Worm (Caenorhabditis elegans): ENCODE results near the gene lin-25.

The lin-25 gene

ce11 chrV:12659426-12659825, 9.7 kb downstream of the lin-25 start, which contains the start of gene ccch-3 (continued):
- TF ChIP-seq madf-10 (tag; optimal IDR thresholded peaks at IDR 0.05) (peak; percentile 27), F49E8.2 (tag; optimal IDR thresholded peaks at IDR 0.05; ENCODE audit: insufficient read depth) (peak; percentile 20), ztf-22 (GFP tag; optimal IDR thresholded peaks at IDR 0.05) (no peak), lir-1 (GFP tag; conservative IDR thresholded peaks at IDR 0.05) (0 out of 2 replicates have a peak, but pooled peaks have one; percentile 46), ets-4 (GFP tag; optimal IDR thresholded peaks at IDR 0.05) (no peak), mes-4 (tag; optimal IDR thresholded peaks at IDR 0.05) (no peak), gei-17 (GFP tag; optimal IDR thresholded peaks at IDR 0.05) (no peak), F52B5.7 (tag; optimal IDR thresholded peaks at IDR 0.05) (no peak), sptf-2 (GFP tag; optimal IDR thresholded peaks at IDR 0.05) (peak; percentile 26), hmg-1.2 (GFP tag; IDR thresholded peaks at IDR 0.05) (peak; percentile 67), pbrm-1 (GFP tag; IDR thresholded peaks at IDR 0.05) (peak; percentile 67; the same call in 1 of the 2 replicates), lin-35 (GFP tag; optimal IDR thresholded peaks at IDR 0.05) (peak in 1 of 3 experiments; percentile 19), him-1 (tag; optimal IDR thresholded peaks at IDR 0.05) (peak; percentile 31), F57C9.4 (tag; optimal IDR thresholded peaks at IDR 0.05) (no peak), ztf-3 (GFP tag; optimal IDR thresholded peaks at IDR 0.05) (no peak), Y56A3A.18 (GFP tag; IDR thresholded peaks at IDR 0.05) (no peak), bed-1 (GFP tag; IDR thresholded peaks at IDR 0.05) (no peak), ama-1 (optimal IDR thresholded peaks at IDR 0.05) (no peak), ama-1 (GFP tag; optimal IDR thresholded peaks at IDR 0.05) (no peak), pha-4 (tag; optimal IDR thresholded peaks at IDR 0.05) (no peak), rpc-1 (optimal IDR thresholded peaks at IDR 0.05) (no peak), rpc-1 (tag; optimal IDR thresholded peaks at IDR 0.05) (no peak), unc-130 (GFP tag; optimal IDR thresholded peaks at IDR 0.05) (peak; percentile 53), snpc-1.3 (tag; optimal IDR thresholded peaks at IDR 0.05; ENCODE audit: insufficient read depth) (peak; percentile 36), B0019.2 (GFP tag; conservative IDR thresholded peaks at IDR 0.05) (no peak), snpc-1.1 (tag; optimal IDR thresholded peaks at IDR 0.05; ENCODE audit: insufficient read depth) (no peak), F37B4.10 (GFP tag; IDR thresholded peaks at IDR 0.05) (no peak), nfya-1 (tag; optimal IDR thresholded peaks at IDR 0.05; ENCODE audit: borderline replicate concordance, insufficient read depth) (no peak), ceh-91 (GFP tag; IDR thresholded peaks at IDR 0.05) (no peak), mcd-1 (GFP tag; IDR thresholded peaks at IDR 0.05) (peak; percentile 64), egl-18 (GFP tag; IDR thresholded peaks at IDR 0.05) (no peak), ztf-25 (GFP tag; IDR thresholded peaks at IDR 0.05) (no peak), snpc-3.4 (tag; optimal IDR thresholded peaks at IDR 0.05) (peak; percentile 60), tbx-9 (tag; optimal IDR thresholded peaks at IDR 0.05; ENCODE audit: borderline replicate concordance) (no peak), tbp1 (GFP tag; optimal IDR thresholded peaks at IDR 0.05) (peak; percentile 65)

- peak; percentile 47 for TF ChIP-seq xnd-1 (tag; optimal IDR thresholded peaks at IDR 0.05)
- TF ChIP-seq F57A8.1 (GFP tag; optimal IDR thresholded peaks at IDR 0.05) = no peak
- no peak for TF ChIP-seq him-1 (tag; optimal IDR thresholded peaks at IDR 0.05)
- TF ChIP-seq mes-4 (tag; optimal IDR thresholded peaks at IDR 0.05) = no peak
- peak; percentile 34; the same call in 1 of the 2 replicates for TF ChIP-seq madf-8 (GFP tag; conservative IDR thresholded peaks at IDR 0.05)
- no peak for TF ChIP-seq repo-1 (tag; optimal IDR thresholded peaks at IDR 0.05)
- 0 out of 2 replicates have a peak, but pooled peaks have one; percentile 9 for TF ChIP-seq hmg-1.2 (GFP tag; IDR thresholded peaks at IDR 0.05)
- no peak for TF ChIP-seq Y53F4B.3 (GFP tag; IDR thresholded peaks at IDR 0.05)
- peak; percentile 14 for TF ChIP-seq lin-54 (GFP tag; optimal IDR thresholded peaks at IDR 0.05)
- TF ChIP-seq lsl-1 (GFP tag; optimal IDR thresholded peaks at IDR 0.05) = peak; percentile 88
- no peak for TF ChIP-seq akir-1 (GFP tag; optimal IDR thresholded peaks at IDR 0.05)
- no peak for TF ChIP-seq K12H6.12 (tag; optimal IDR thresholded peaks at IDR 0.05)
- no peak for TF ChIP-seq ekl-4 (GFP tag; IDR thresholded peaks at IDR 0.05)
- peak; percentile 77 for TF ChIP-seq F33H1.4 (GFP tag; IDR thresholded peaks at IDR 0.05)
- TF ChIP-seq ceh-91 (GFP tag; IDR thresholded peaks at IDR 0.05) = 0 out of 2 replicates have a peak, but pooled peaks have one; percentile 26
- TF ChIP-seq snpc-3.4 (tag; optimal IDR thresholded peaks at IDR 0.05) = peak; percentile 15
- no peak for TF ChIP-seq egrh-3 (GFP tag; IDR thresholded peaks at IDR 0.05)
- peak; percentile 84 for TF ChIP-seq madf-6 (GFP tag; IDR thresholded peaks at IDR 0.05)
- TF ChIP-seq lag-1 (GFP tag; IDR thresholded peaks at IDR 0.05) = no peak
Measured at ce11 chrV:12660280-12660818, 10.6 kb downstream of the lin-25 start, which contains the start of gene his-74. TSS of gene his-74 (minus strand) at chrV:12660330.
